Fruit fly (Drosophila melanogaster): ENCODE measurements around the gene CG17010.
A peak's percentile ranks its signal among the peaks of the same experiment; 100 is the strongest.

dm6 chr2L:12365964-12366482 is 9.8 kb downstream of the CG17010 start:
- TF ChIP-seq CG12768 (GFP tag; optimal IDR thresholded peaks at IDR 0.05) = peak; percentile 92
- peak; percentile 52 for TF ChIP-seq Hr96 (GFP tag; optimal IDR thresholded peaks at IDR 0.05)
- TF ChIP-seq CG7101 (tag; optimal IDR thresholded peaks at IDR 0.05) = peak; percentile 48
- peak in 1 of 2 experiments; percentile 87 for TF ChIP-seq cnc (optimal IDR thresholded peaks at IDR 0.05)

All from whole organism, adult.